Worm (Caenorhabditis elegans): Measurements from ENCODE around the gene Y53F4B.14.
"Not testable (repeated sequence)": the region's sequence is repeated elsewhere in the genome, so short reads cannot be mapped to it uniquely, and the experiment has no call there.

Y53F4B.14 gene

ce11 chrII:15037782-15038181 lies at the start of gene Y53F4B.14:
Y53F4B.14 (plus strand) TSS chrII:15037991.
- TF ChIP-seq mab-5 (tag; optimal IDR thresholded peaks at IDR 0.05) = no peak
- no peak for TF ChIP-seq nhr-237 (tag; optimal IDR thresholded peaks at IDR 0.05)
- no peak for TF ChIP-seq nhr-25 (tag; optimal IDR thresholded peaks at IDR 0.05)
- no peak for TF ChIP-seq fos-1 (tag; optimal IDR thresholded peaks at IDR 0.05)
- TF ChIP-seq nhr-11 (tag; optimal IDR thresholded peaks at IDR 0.05) = no peak
- no peak for TF ChIP-seq nhr-129 (tag; optimal IDR thresholded peaks at IDR 0.05)
- TF ChIP-seq lin-13 (GFP tag; optimal IDR thresholded peaks at IDR 0.05) = no peak
- TF ChIP-seq peb-1 (tag; optimal IDR thresholded peaks at IDR 0.05) = no peak
- TF ChIP-seq egl-27 (tag; optimal IDR thresholded peaks at IDR 0.05) = no peak
- no peak for TF ChIP-seq lin-39 (tag; optimal IDR thresholded peaks at IDR 0.05)
- TF ChIP-seq elt-3 (tag; optimal IDR thresholded peaks at IDR 0.05) = no peak
- TF ChIP-seq ztf-11 (tag; optimal IDR thresholded peaks at IDR 0.05) = no peak

ce11 chrII:14988171-14988570 lies 49.6 kb upstream of the Y53F4B.14 start, which contains the start of gene Y53F4B.43:
Y53F4B.43 (plus strand) TSS chrII:14988471.
- TF ChIP-seq aly-2, ztf-11, nhr-129 (tag; optimal IDR thresholded peaks at IDR 0.05): not testable (repeated sequence)

DNA sequence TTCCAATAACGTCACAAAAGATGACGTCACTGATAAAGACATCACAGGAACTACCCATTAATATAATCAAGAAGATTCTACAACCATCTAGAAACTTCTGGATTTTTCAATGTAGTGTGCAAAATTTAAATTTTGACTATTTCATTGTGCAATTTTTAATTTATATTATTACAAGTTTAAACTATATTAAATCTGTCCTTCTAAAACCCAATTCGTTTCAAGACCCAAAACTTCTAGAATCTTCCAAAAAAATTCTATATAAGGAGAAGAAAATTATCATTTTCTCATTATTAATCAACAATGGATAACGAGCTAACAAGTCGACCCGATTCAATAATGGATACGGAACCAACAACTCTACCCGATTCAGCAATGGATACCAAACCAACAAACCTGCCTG lies 45.2 kb upstream of the Y53F4B.14 start, which contains the start of gene Y53F4B.7:
Gene Y53F4B.7, plus strand, starts transcription at position 301 of the 400 bp plus-strand sequence.
- TF ChIP-seq fos-1 (tag; optimal IDR thresholded peaks at IDR 0.05); sem-4 (tag; optimal IDR thresholded peaks at IDR 0.05); sma-9 (GFP tag; optimal IDR thresholded peaks at IDR 0.05); sma-9 (tag; optimal IDR thresholded peaks at IDR 0.05): not testable (repeated sequence)

- no peak for TF ChIP-seq nhr-21 (tag; optimal IDR thresholded peaks at IDR 0.05)
- TF ChIP-seq nhr-25 (tag; optimal IDR thresholded peaks at IDR 0.05) = no peak
- no peak for TF ChIP-seq snpc-4 (tag; optimal IDR thresholded peaks at IDR 0.05)
- TF ChIP-seq skn-1 (tag; optimal IDR thresholded peaks at IDR 0.05) = no peak
- TF ChIP-seq F13H6.1 (tag; optimal IDR thresholded peaks at IDR 0.05) = no peak
- TF ChIP-seq unc-62 (GFP tag; optimal IDR thresholded peaks at IDR 0.05) = no peak
- no peak for TF ChIP-seq elt-1 (tag; optimal IDR thresholded peaks at IDR 0.05)
- TF ChIP-seq aly-2 (tag; optimal IDR thresholded peaks at IDR 0.05) = no peak
- no peak for TF ChIP-seq lsy-2 (tag; optimal IDR thresholded peaks at IDR 0.05)
- TF ChIP-seq ceh-16 (tag; optimal IDR thresholded peaks at IDR 0.05) = no peak
- no peak for TF ChIP-seq ama-1 (optimal IDR thresholded peaks at IDR 0.05)
- TF ChIP-seq nhr-12 (tag; optimal IDR thresholded peaks at IDR 0.05) = no peak
- no peak for TF ChIP-seq nhr-77 (tag; optimal IDR thresholded peaks at IDR 0.05)
- TF ChIP-seq nhr-23 (tag; optimal IDR thresholded peaks at IDR 0.05) = no peak
- no peak for TF ChIP-seq nhr-237 (tag; optimal IDR thresholded peaks at IDR 0.05)
- TF ChIP-seq Y55F3AM.14 (GFP tag; optimal IDR thresholded peaks at IDR 0.05) = no peak
- TF ChIP-seq sem-4 (tag; optimal IDR thresholded peaks at IDR 0.05) = no peak
- TF ChIP-seq ZK546.5 (tag; optimal IDR thresholded peaks at IDR 0.05) = no peak
Measured at ce11 chrII:15003410-15003809, 34.4 kb upstream of the Y53F4B.14 start, which contains the start of gene Y53F4B.10. Y53F4B.10 (minus strand) TSS chrII:15003510.

- TF ChIP-seq unc-55 (GFP tag; optimal IDR thresholded peaks at IDR 0.05) (peak; percentile 56), lin-39 (tag; optimal IDR thresholded peaks at IDR 0.05) (no peak)
Measured at ce11 chrII:15004538-15004937, 33.3 kb upstream of the Y53F4B.14 start.

- no peak for TF ChIP-seq nhr-25 (tag; optimal IDR thresholded peaks at IDR 0.05)
Measured at ce11 chrII:15005118-15005517, 32.7 kb upstream of the Y53F4B.14 start.

DNA sequence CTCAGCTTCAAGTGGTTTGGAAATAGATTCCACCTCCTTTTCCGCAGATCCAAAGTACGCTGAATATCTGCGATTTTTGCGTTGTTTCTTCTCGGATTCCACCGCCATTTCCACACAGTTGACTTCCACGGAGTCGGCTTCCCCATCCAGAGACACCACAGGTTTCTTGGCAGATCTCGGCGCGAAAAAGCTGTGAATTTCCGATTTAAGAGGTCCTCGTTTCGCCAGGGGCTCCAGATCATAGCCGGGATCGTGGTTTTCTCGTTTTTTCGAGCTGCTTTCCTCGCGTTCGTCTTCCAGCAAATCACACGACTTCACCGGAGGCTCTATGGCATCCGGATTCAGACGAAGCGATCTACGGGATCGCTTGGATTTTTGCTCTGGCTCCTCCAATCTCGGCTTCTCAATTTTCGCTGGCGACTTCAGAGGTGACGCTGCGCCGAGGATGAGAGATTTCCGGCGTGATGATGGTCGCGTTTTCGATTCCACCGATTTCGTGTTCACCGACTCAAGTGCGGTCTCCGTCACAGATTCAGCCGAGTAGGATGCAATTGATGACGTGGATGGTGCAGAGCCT lies 29.2 kb upstream of the Y53F4B.14 start:
- TF ChIP-seq nhr-21 (tag; optimal IDR thresholded peaks at IDR 0.05) (no peak), lsy-2 (tag; optimal IDR thresholded peaks at IDR 0.05) (no peak), unc-62 (GFP tag; optimal IDR thresholded peaks at IDR 0.05) (no peak), mdl-1 (tag; optimal IDR thresholded peaks at IDR 0.05) (no peak), nhr-25 (tag; optimal IDR thresholded peaks at IDR 0.05) (no peak), mbf-1 (tag; optimal IDR thresholded peaks at IDR 0.05) (no peak), blmp-1 (tag; optimal IDR thresholded peaks at IDR 0.05; ENCODE audit: insufficient read depth) (no peak), sem-4 (tag; optimal IDR thresholded peaks at IDR 0.05) (no peak), nhr-129 (tag; optimal IDR thresholded peaks at IDR 0.05) (no peak), lin-11 (tag; optimal IDR thresholded peaks at IDR 0.05) (no peak), ama-1 (optimal IDR thresholded peaks at IDR 0.05) (no peak), lin-39 (tag; optimal IDR thresholded peaks at IDR 0.05) (no peak), skn-1 (tag; optimal IDR thresholded peaks at IDR 0.05) (no peak), nhr-12 (tag; optimal IDR thresholded peaks at IDR 0.05) (no peak), nhr-10 (tag; optimal IDR thresholded peaks at IDR 0.05) (no peak), F13H6.1 (tag; optimal IDR thresholded peaks at IDR 0.05) (no peak), ztf-1 (GFP tag; conservative IDR thresholded peaks at IDR 0.05) (no peak), gmeb-1 (tag; optimal IDR thresholded peaks at IDR 0.05) (no peak)

Data from whole organism, L2 larva.